Fruit fly (Drosophila melanogaster) Kc167 (cell line): ENCODE measurements around the gene Strump.

Experiments
- Myc ChIP-seq: fragments of >200 bp; optimal IDR thresholded peaks from 2 replicates; lab custom pipeline; 2017; ENCODE audit warnings: missing external identifiers
- h ChIP-seq: fragments of >200 bp; optimal IDR thresholded peaks from 3 replicates; lab custom pipeline; 2018; ENCODE audit warnings: missing external identifiers
- psq ChIP-seq: fragments of >200 bp; optimal IDR thresholded peaks from 2 replicates; lab custom pipeline; 2017; ENCODE audit warnings: missing external identifiers
- ttk ChIP-seq: sonication (Bioruptor generic); optimal IDR thresholded peaks from 2 replicates; lab custom pipeline; 2017; ENCODE audit warnings: missing external identifiers

dm6 chr3L:16141556-16141955, 19.8 kb downstream of the Strump start:
- TF ChIP-seq psq = no peak
- TF ChIP-seq ttk = no peak
- TF ChIP-seq h (lab: Kevin White, UChicago) = no peak
- no peak for TF ChIP-seq Myc (lab: Kevin White, UChicago)
